Fruit fly (Drosophila melanogaster) whole organism, pupa: ENCODE data around the gene CdGAPr.

Experiments used
- CG12605 ChIP-seq: fragments of 200-800 bp; sonication (Bioruptor generic); IDR thresholded peaks from 2 replicates; pipeline ENCODE4 v1.3.6; 2022; ENCODE audit warnings: missing biosample characterization, missing genetic modification characterization
- CG13204 ChIP-seq: fragments of 200-800 bp; sonication (Bioruptor generic); optimal IDR thresholded peaks from 2 replicates; lab custom pipeline; 2018; ENCODE audit warnings: missing biosample characterization, mild to moderate bottlenecking, missing genetic modification characterization, moderate library complexity
- CG14655 ChIP-seq: fragments of 200-800 bp; sonication (Bioruptor generic); optimal IDR thresholded peaks from 3 replicates; lab custom pipeline; 2017; ENCODE audit warnings: mild to moderate bottlenecking, missing biosample characterization, missing genetic modification reagents, missing genetic modification characterization
- CG17806 ChIP-seq: fragments of 200-800 bp; sonication (Bioruptor generic); optimal IDR thresholded peaks from 2 replicates; lab custom pipeline; 2018; ENCODE audit warnings: missing biosample characterization, mild to moderate bottlenecking, missing genetic modification characterization, moderate library complexity
- CG32121 ChIP-seq: fragments of 200-800 bp; sonication (Bioruptor generic); IDR thresholded peaks from 2 replicates; pipeline ENCODE4 v1.3.6; 2022; ENCODE audit warnings: missing biosample characterization, missing genetic modification characterization
- CG34367 ChIP-seq: fragments of 200-800 bp; sonication (Bioruptor generic); optimal IDR thresholded peaks from 2 replicates; lab custom pipeline; 2018; ENCODE audit warnings: missing biosample characterization, mild to moderate bottlenecking, missing genetic modification characterization
- CG8159 ChIP-seq: fragments of 200-800 bp; sonication (Bioruptor generic); optimal IDR thresholded peaks from 3 replicates; lab custom pipeline; 2018; ENCODE audit warnings: missing biosample characterization, mild to moderate bottlenecking, missing genetic modification characterization, moderate library complexity
- CG9948 ChIP-seq: fragments of 200-800 bp; sonication (Bioruptor generic); optimal IDR thresholded peaks from 2 replicates; lab custom pipeline; 2018; ENCODE audit warnings: missing biosample characterization, mild to moderate bottlenecking, missing genetic modification characterization, moderate library complexity
- EcR ChIP-seq: fragments of 200-800 bp; sonication (Bioruptor generic); optimal IDR thresholded peaks from 3 replicates; lab custom pipeline; 2019; ENCODE audit warnings: missing biosample characterization, missing genetic modification characterization, mild to moderate bottlenecking, moderate library complexity, missing genetic modification reagents
- Ets98B ChIP-seq: fragments of 200-800 bp; sonication (Bioruptor generic); IDR thresholded peaks from 2 replicates; pipeline ENCODE4 v1.3.6; 2022; ENCODE audit warnings: missing biosample characterization, missing genetic modification characterization
- Pif1A ChIP-seq: fragments of 200-800 bp; sonication (Bioruptor generic); optimal IDR thresholded peaks from 3 replicates; lab custom pipeline; 2016; ENCODE audit warnings: missing biosample characterization, missing genetic modification characterization
- Pif1B ChIP-seq: fragments of 200-800 bp; sonication (Bioruptor generic); optimal IDR thresholded peaks from 3 replicates; lab custom pipeline; 2016; ENCODE audit warnings: missing biosample characterization, missing genetic modification characterization
- fd96Ca ChIP-seq: fragments of 200-800 bp; sonication (Bioruptor generic); IDR thresholded peaks from 3 replicates; pipeline ENCODE4 v1.3.6; 2022; ENCODE audit warnings: missing biosample characterization, missing genetic modification characterization
- gl ChIP-seq: fragments of 200-800 bp; sonication (Bioruptor generic); optimal IDR thresholded peaks from 2 replicates; lab custom pipeline; 2018; ENCODE audit warnings: missing biosample characterization, mild to moderate bottlenecking, missing genetic modification characterization

DNA sequence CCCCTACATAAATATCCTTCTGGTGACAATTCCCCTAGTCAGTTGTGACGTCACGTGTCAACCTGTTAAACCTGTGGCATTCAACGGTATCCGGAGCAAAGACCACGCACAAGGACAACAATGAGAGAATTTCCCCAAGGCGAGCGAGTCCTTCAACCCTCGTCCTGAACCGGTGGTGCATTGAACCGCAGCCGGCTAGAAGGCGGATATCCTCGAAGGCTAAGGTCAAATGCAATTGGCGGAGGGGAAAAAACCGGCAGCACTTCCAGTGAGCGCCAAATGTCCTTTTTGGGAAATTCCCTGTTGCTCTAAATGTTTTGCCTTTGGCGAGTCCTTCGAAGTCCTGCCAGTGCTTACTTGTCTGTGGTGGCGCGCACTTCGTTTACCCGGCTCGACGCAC, 28.2 kb upstream of the CdGAPr start:
- TF ChIP-seq CG8159 = no peak
- TF ChIP-seq CG14655 (GFP tag; lab: Kevin White, UChicago) = no peak
- no peak for TF ChIP-seq Pif1A
- peak; percentile 85 for TF ChIP-seq EcR (GFP tag; lab: Kevin White, UChicago)
- no peak for TF ChIP-seq Ets98B
- TF ChIP-seq gl (tag; lab: Kevin White, UChicago) = no peak
- TF ChIP-seq CG34367 (tag; lab: Kevin White, UChicago) = no peak
- no peak for TF ChIP-seq CG9948 (tag; lab: Kevin White, UChicago)
- TF ChIP-seq CG12605 (GFP tag; lab: Robert Waterston, UW) = no peak
- TF ChIP-seq fd96Ca (GFP tag; lab: Robert Waterston, UW) = no peak
- no peak for TF ChIP-seq Pif1B (GFP tag; lab: Kevin White, UChicago)
- TF ChIP-seq CG32121 (GFP tag; lab: Robert Waterston, UW) = no peak
- TF ChIP-seq CG13204 (GFP tag; lab: Kevin White, UChicago) = no peak
- TF ChIP-seq CG17806 (tag; lab: Kevin White, UChicago) = no peak
